Worm (Caenorhabditis elegans): ENCODE results near the gene zipt-2.2.

DNA sequence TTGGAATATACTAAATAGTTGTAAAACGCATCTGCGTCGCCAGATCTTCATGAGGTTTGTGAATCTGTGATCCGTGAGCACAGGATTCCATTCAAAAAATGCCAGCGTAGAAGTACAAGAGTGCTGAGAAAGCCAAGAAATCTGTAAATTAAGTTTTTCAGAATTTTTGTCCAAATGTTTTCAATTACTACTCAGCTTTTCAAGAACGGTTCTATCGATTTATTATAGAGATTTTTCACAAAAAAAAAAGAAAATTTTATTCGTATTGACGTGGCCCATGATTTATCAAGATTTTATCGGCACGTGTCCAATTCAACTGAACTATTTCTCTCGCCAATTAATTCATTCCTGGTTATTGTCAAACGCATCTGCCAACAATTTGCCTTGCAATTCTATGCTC is 34.1 kb upstream of the zipt-2.2 start, which contains the start of gene F36A4.3:
- TF ChIP-seq pag-3 (tag; optimal IDR thresholded peaks at IDR 0.05; ENCODE audit: borderline replicate concordance, insufficient read depth) (no peak), mdl-1 (tag; optimal IDR thresholded peaks at IDR 0.05) (no peak), pax-3 (tag; optimal IDR thresholded peaks at IDR 0.05) (no peak), aha-1 (tag; optimal IDR thresholded peaks at IDR 0.05) (no peak), nhr-28 (tag; optimal IDR thresholded peaks at IDR 0.05) (no peak), efl-3 (GFP tag; optimal IDR thresholded peaks at IDR 0.05) (no peak), tlp-1 (tag; optimal IDR thresholded peaks at IDR 0.05) (no peak), lin-39 (tag; optimal IDR thresholded peaks at IDR 0.05) (no peak), ces-1 (GFP tag; optimal IDR thresholded peaks at IDR 0.05) (no peak)
